Worm (Caenorhabditis elegans) whole organism, midembryonic: ENCODE measurements around the gene set-16.

ENCODE experiments used
- T22C8.4 ChIP-seq: fragments of 200-800 bp; sonication (Bioruptor generic); IDR thresholded peaks from 2 replicates; pipeline ENCODE4 v1.3.6; 2022; ENCODE audit warnings: missing genetic modification characterization, missing compliant biosample characterization
- cog-1 ChIP-seq: sonication (generic microtip); optimal IDR thresholded peaks from 2 replicates; lab custom pipeline; 2016; ENCODE audit warnings: missing genetic modification characterization, missing compliant biosample characterization
- flt-1 ChIP-seq: fragments of 200-800 bp; sonication (Bioruptor generic); IDR thresholded peaks from 2 replicates; pipeline ENCODE4 v1.3.6; 2022; ENCODE audit warnings: missing genetic modification characterization, missing compliant biosample characterization
- klf-2 ChIP-seq: fragments of 200-800 bp; sonication (Bioruptor generic); conservative IDR thresholded peaks from 2 replicates; pipeline ENCODE4 v1.3.6; 2022; ENCODE audit warnings: missing genetic modification reagents, missing genetic modification characterization, missing compliant biosample characterization
- med-1 ChIP-seq: sonication (generic microtip); optimal IDR thresholded peaks from 2 replicates; lab custom pipeline; 2017; ENCODE audit warnings: missing genetic modification characterization, mild to moderate bottlenecking, missing compliant biosample characterization, antibody characterized with exemption, missing genetic modification reagents; ENCODE audit not compliant: insufficient read depth
- tab-1 ChIP-seq: fragments of 200-800 bp; sonication (Bioruptor generic); IDR thresholded peaks from 2 replicates; pipeline ENCODE4 v1.3.6; 2022; ENCODE audit warnings: missing genetic modification characterization, missing compliant biosample characterization
- ztf-23 ChIP-seq: fragments of 200-800 bp; sonication (Bioruptor generic); IDR thresholded peaks from 2 replicates; pipeline ENCODE4 v1.3.6; 2022; ENCODE audit warnings: missing genetic modification reagents, missing genetic modification characterization, missing compliant biosample characterization
- ztf-29 ChIP-seq: fragments of 200-800 bp; sonication (Bioruptor generic); IDR thresholded peaks from 2 replicates; pipeline ENCODE4 v1.3.6; 2022; ENCODE audit warnings: missing genetic modification reagents, missing genetic modification characterization, missing compliant biosample characterization

- TF ChIP-seq ztf-23 (no peak), med-1 (no peak), flt-1 (GFP tag; lab: Robert Waterston, UW) (no peak), cog-1 (no peak), tab-1 (no peak), ztf-29 (GFP tag; lab: Robert Waterston, UW) (no peak), T22C8.4 (no peak), klf-2 (GFP tag; lab: Robert Waterston, UW) (no peak)
Measured at ce11 chrIII:13635730-13636360, 7.9 kb upstream of the set-16 start.
